Worm (Caenorhabditis elegans) whole organism, young adult: ENCODE measurements around the gene abch-1.

Source experiments
- C06A6.2 ChIP-seq: fragments of 200-800 bp; sonication (Bioruptor generic); conservative IDR thresholded peaks from 2 replicates; pipeline ENCODE4 v1.3.6; 2022; ENCODE audit warnings: missing genetic modification characterization, missing compliant biosample characterization
- Y53G8AR.9 ChIP-seq: fragments of 200-800 bp; sonication (Bioruptor generic); conservative IDR thresholded peaks from 2 replicates; pipeline ENCODE4 v1.3.6; 2022; ENCODE audit warnings: missing genetic modification reagents, missing genetic modification characterization, missing compliant biosample characterization
- ama-1 ChIP-seq, 3 experiments: fragments of 150-350 bp in 1 of 3; sonication (generic microtip) in 2 of 3; optimal IDR thresholded peaks; 2 replicates each; lab custom pipeline; 2014 to 2018; ENCODE audit warnings: missing biosample characterization in 2 of 3, missing genetic modification characterization in 2 of 3, missing genetic modification reagents in 2 of 3
- cebp-2 ChIP-seq: fragments of 200-800 bp; sonication (Bioruptor generic); IDR thresholded peaks from 2 replicates; pipeline ENCODE4 v1.3.6; 2022; ENCODE audit warnings: missing genetic modification characterization, missing compliant biosample characterization
- dpl-1 ChIP-seq: fragments of 150-350 bp; optimal IDR thresholded peaks from 2 replicates; lab custom pipeline; 2014; ENCODE audit warnings: missing biosample characterization, missing genetic modification reagents, missing genetic modification characterization
- egl-18 ChIP-seq: fragments of 200-800 bp; sonication (Bioruptor generic); IDR thresholded peaks from 2 replicates; pipeline ENCODE4 v1.3.6; 2022; ENCODE audit warnings: missing genetic modification reagents, missing genetic modification characterization, missing compliant biosample characterization
- lir-1 ChIP-seq: fragments of 200-800 bp; sonication (Bioruptor generic); conservative IDR thresholded peaks from 2 replicates; pipeline ENCODE4 v1.3.6; 2022; ENCODE audit warnings: missing genetic modification reagents, missing genetic modification characterization, missing compliant biosample characterization
- nhr-90 ChIP-seq: sonication (generic microtip); optimal IDR thresholded peaks from 2 replicates; lab custom pipeline; 2016; ENCODE audit warnings: missing genotype, mild to moderate bottlenecking, missing genetic modification characterization, missing compliant biosample characterization
- snpc-4 ChIP-seq, 5 experiments: fragments of 150-350 bp in 1 of 5; sonication (generic microtip) in 4 of 5; optimal IDR thresholded peaks; 2 replicates each; lab custom pipeline; 2014 to 2018; ENCODE audit warnings: missing genetic modification characterization in 5 of 5, missing biosample characterization in 3 of 5, antibody characterized with exemption in 2 of 5, mild to moderate bottlenecking in 2 of 5, missing compliant biosample characterization in 2 of 5, missing genotype in 2 of 5, moderate library complexity in 2 of 5, missing genetic modification reagents in 1 of 5
- unc-130 ChIP-seq: sonication (generic microtip); optimal IDR thresholded peaks from 2 replicates; lab custom pipeline; 2016; ENCODE audit warnings: missing genetic modification reagents, missing genetic modification characterization, missing compliant biosample characterization
- xnd-1 ChIP-seq: sonication (generic microtip); optimal IDR thresholded peaks from 2 replicates; lab custom pipeline; 2016; ENCODE audit warnings: missing genotype, missing genetic modification reagents, missing genetic modification characterization, missing compliant biosample characterization

- TF ChIP-seq unc-130: no peak
- no peak for TF ChIP-seq snpc-4 (GFP tag; optimal IDR thresholded peaks at IDR 0.05; lab: Kevin White, UChicago)
- TF ChIP-seq snpc-4 (tag; optimal IDR thresholded peaks at IDR 0.05; lab: Kevin White, UChicago): no peak
- no peak for TF ChIP-seq egl-18 (GFP tag; lab: Robert Waterston, UW)
- no peak for TF ChIP-seq C06A6.2 (GFP tag; lab: Robert Waterston, UW)
- no peak for TF ChIP-seq Y53G8AR.9 (GFP tag; lab: Robert Waterston, UW)
- no peak for TF ChIP-seq nhr-90 (tag; lab: Kevin White, UChicago)
- TF ChIP-seq lir-1 (GFP tag; lab: Robert Waterston, UW): no peak
- no peak for TF ChIP-seq cebp-2 (GFP tag; lab: Robert Waterston, UW)
- TF ChIP-seq xnd-1 (tag; lab: Kevin White, UChicago): no peak
- TF ChIP-seq dpl-1 (GFP tag; lab: Kevin White, UChicago): no peak
- no peak for TF ChIP-seq ama-1 (optimal IDR thresholded peaks at IDR 0.05; lab: Kevin White, UChicago)
- TF ChIP-seq ama-1 (GFP tag; optimal IDR thresholded peaks at IDR 0.05; lab: Kevin White, UChicago): no peak
Measured at ce11 chrII:6528629-6529028, 2.8 kb downstream of the abch-1 start, which contains the start of gene C56E6.4.
